Fruit fly (Drosophila melanogaster) whole organism, pupa: ENCODE data around the gene Cdc37.

Experiments used
- CG10348 ChIP-seq: fragments of 200-800 bp; sonication (Bioruptor generic); IDR thresholded peaks from 2 replicates; pipeline ENCODE4 v1.3.6; 2022; ENCODE audit warnings: missing biosample characterization, missing genetic modification characterization
- CG12605 ChIP-seq: fragments of 200-800 bp; sonication (Bioruptor generic); IDR thresholded peaks from 2 replicates; pipeline ENCODE4 v1.3.6; 2022; ENCODE audit warnings: missing biosample characterization, missing genetic modification characterization
- CG13204 ChIP-seq: fragments of 200-800 bp; sonication (Bioruptor generic); optimal IDR thresholded peaks from 2 replicates; lab custom pipeline; 2018; ENCODE audit warnings: missing biosample characterization, mild to moderate bottlenecking, missing genetic modification characterization, moderate library complexity
- CG14655 ChIP-seq: fragments of 200-800 bp; sonication (Bioruptor generic); optimal IDR thresholded peaks from 3 replicates; lab custom pipeline; 2017; ENCODE audit warnings: mild to moderate bottlenecking, missing biosample characterization, missing genetic modification reagents, missing genetic modification characterization
- CG15710 ChIP-seq: fragments of 200-800 bp; sonication (Bioruptor generic); optimal IDR thresholded peaks from 2 replicates; lab custom pipeline; 2018; ENCODE audit warnings: missing biosample characterization, mild to moderate bottlenecking, missing genetic modification characterization, moderate library complexity
- CG17806 ChIP-seq: fragments of 200-800 bp; sonication (Bioruptor generic); optimal IDR thresholded peaks from 2 replicates; lab custom pipeline; 2018; ENCODE audit warnings: missing biosample characterization, mild to moderate bottlenecking, missing genetic modification characterization, moderate library complexity
- CG32121 ChIP-seq: fragments of 200-800 bp; sonication (Bioruptor generic); IDR thresholded peaks from 2 replicates; pipeline ENCODE4 v1.3.6; 2022; ENCODE audit warnings: missing biosample characterization, missing genetic modification characterization
- CG34367 ChIP-seq: fragments of 200-800 bp; sonication (Bioruptor generic); optimal IDR thresholded peaks from 2 replicates; lab custom pipeline; 2018; ENCODE audit warnings: missing biosample characterization, mild to moderate bottlenecking, missing genetic modification characterization
- CG4496 ChIP-seq: fragments of 200-800 bp; sonication (Bioruptor generic); IDR thresholded peaks from 3 replicates; pipeline ENCODE4 v1.3.6; 2022; ENCODE audit warnings: missing biosample characterization, missing genetic modification characterization
- CG8159 ChIP-seq: fragments of 200-800 bp; sonication (Bioruptor generic); optimal IDR thresholded peaks from 3 replicates; lab custom pipeline; 2018; ENCODE audit warnings: missing biosample characterization, mild to moderate bottlenecking, missing genetic modification characterization, moderate library complexity
- CG8301 ChIP-seq: fragments of 200-800 bp; sonication (Bioruptor generic); optimal IDR thresholded peaks from 2 replicates; lab custom pipeline; 2018; ENCODE audit warnings: missing biosample characterization, mild to moderate bottlenecking, missing genetic modification characterization
- CG9948 ChIP-seq: fragments of 200-800 bp; sonication (Bioruptor generic); optimal IDR thresholded peaks from 2 replicates; lab custom pipeline; 2018; ENCODE audit warnings: missing biosample characterization, mild to moderate bottlenecking, missing genetic modification characterization, moderate library complexity
- D1 ChIP-seq: fragments of 200-800 bp; sonication (Bioruptor generic); optimal IDR thresholded peaks from 2 replicates; lab custom pipeline; 2018; ENCODE audit warnings: missing biosample characterization, mild to moderate bottlenecking, missing genetic modification characterization, moderate library complexity
- EcR ChIP-seq: fragments of 200-800 bp; sonication (Bioruptor generic); optimal IDR thresholded peaks from 3 replicates; lab custom pipeline; 2019; ENCODE audit warnings: missing biosample characterization, missing genetic modification characterization, mild to moderate bottlenecking, moderate library complexity, missing genetic modification reagents
- Ets98B ChIP-seq: fragments of 200-800 bp; sonication (Bioruptor generic); IDR thresholded peaks from 2 replicates; pipeline ENCODE4 v1.3.6; 2022; ENCODE audit warnings: missing biosample characterization, missing genetic modification characterization
- Pif1A ChIP-seq: fragments of 200-800 bp; sonication (Bioruptor generic); optimal IDR thresholded peaks from 3 replicates; lab custom pipeline; 2016; ENCODE audit warnings: missing biosample characterization, missing genetic modification characterization
- Pif1B ChIP-seq: fragments of 200-800 bp; sonication (Bioruptor generic); optimal IDR thresholded peaks from 3 replicates; lab custom pipeline; 2016; ENCODE audit warnings: missing biosample characterization, missing genetic modification characterization
- Snoo ChIP-seq: fragments of 200-800 bp; sonication (Bioruptor generic); optimal IDR thresholded peaks from 3 replicates; lab custom pipeline; 2017; ENCODE audit warnings: missing biosample characterization, mild to moderate bottlenecking, missing genetic modification characterization, inconsistent platforms
- fd96Ca ChIP-seq: fragments of 200-800 bp; sonication (Bioruptor generic); IDR thresholded peaks from 3 replicates; pipeline ENCODE4 v1.3.6; 2022; ENCODE audit warnings: missing biosample characterization, missing genetic modification characterization
- gl ChIP-seq: fragments of 200-800 bp; sonication (Bioruptor generic); optimal IDR thresholded peaks from 2 replicates; lab custom pipeline; 2018; ENCODE audit warnings: missing biosample characterization, mild to moderate bottlenecking, missing genetic modification characterization
- rn ChIP-seq: fragments of 200-800 bp; sonication (Bioruptor generic); IDR thresholded peaks from 2 replicates; pipeline ENCODE4 v1.3.6; 2022; ENCODE audit warnings: missing biosample characterization, missing genetic modification characterization

Cdc37 gene

dm6 chr3L:1798649-1799048, 3.5 kb downstream of the Cdc37 start, which contains the start of gene Patj:
TSS of gene Patj (plus strand) at chr3L:1798803.
- TF ChIP-seq EcR (peak; percentile 17), CG12605 (no peak)

DNA sequence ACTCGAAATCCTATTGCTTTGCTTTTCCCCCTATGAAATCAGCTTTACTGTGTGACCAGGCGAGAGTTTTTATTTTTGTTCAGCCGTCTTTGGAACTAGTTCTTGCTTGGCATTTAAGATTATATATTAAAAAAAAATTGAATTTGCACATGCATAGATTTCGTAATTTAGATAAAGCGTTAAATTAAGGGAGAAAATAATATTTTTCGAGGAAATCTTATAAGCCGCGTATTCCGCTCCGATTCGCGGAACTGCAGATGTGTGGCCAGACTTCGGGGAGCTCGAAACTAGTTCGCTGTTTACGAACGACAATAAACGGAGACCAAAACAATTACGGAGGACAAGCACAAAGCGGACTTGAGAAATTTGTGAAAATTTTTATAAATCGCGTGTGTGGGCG, 7.6 kb downstream of the Cdc37 start, which contains the start of the genes JTBR and CG42676:
TSS of gene JTBR (minus strand) at position 55 of the 400 bp plus-strand sequence.
TSS of gene CG42676 (plus strand) at position 306 of the 400 bp plus-strand sequence.
- TF ChIP-seq fd96Ca (GFP tag; lab: Robert Waterston, UW) (no peak), EcR (peak; percentile 5), CG34367 (tag; lab: Kevin White, UChicago) (no peak)

- peak; percentile 89 for TF ChIP-seq Pif1B (GFP tag; lab: Kevin White, UChicago)
- no peak for TF ChIP-seq CG14655 (GFP tag; lab: Kevin White, UChicago)
- TF ChIP-seq rn (GFP tag; lab: Robert Waterston, UW), result peak; percentile 83
- peak; percentile 78 for TF ChIP-seq CG9948 (tag; lab: Kevin White, UChicago)
- TF ChIP-seq CG10348 (GFP tag; lab: Robert Waterston, UW), result peak; percentile 68
- no peak for TF ChIP-seq Pif1A (GFP tag; lab: Kevin White, UChicago)
- peak; percentile 94 for TF ChIP-seq CG4496 (GFP tag; lab: Robert Waterston, UW)
- TF ChIP-seq fd96Ca (GFP tag; lab: Robert Waterston, UW), result peak; percentile 95
- no peak for TF ChIP-seq D1 (tag; lab: Kevin White, UChicago)
- peak; percentile 86 for TF ChIP-seq CG34367 (tag; lab: Kevin White, UChicago)
- peak; percentile 92 for TF ChIP-seq Ets98B (GFP tag; lab: Robert Waterston, UW)
- peak; percentile 86 for TF ChIP-seq CG8159 (tag; lab: Kevin White, UChicago)
- TF ChIP-seq gl (tag; lab: Kevin White, UChicago), result peak; percentile 79
- TF ChIP-seq CG13204, result no peak
- TF ChIP-seq CG15710 (tag; lab: Kevin White, UChicago), result peak; percentile 85
- TF ChIP-seq EcR, result no peak
- peak; percentile 60 for TF ChIP-seq Snoo (tag; lab: Kevin White, UChicago)
- peak; percentile 85 for TF ChIP-seq CG32121
- TF ChIP-seq CG12605, result peak; percentile 82
- peak; percentile 87 for TF ChIP-seq CG17806 (tag; lab: Kevin White, UChicago)
- peak; percentile 78 for TF ChIP-seq CG8301 (tag; lab: Kevin White, UChicago)
- TF ChIP-seq, all 21 proteins: peak for 16
Observed at dm6 chr3L:1808631-1809030, 13.4 kb downstream of the Cdc37 start.

DNA sequence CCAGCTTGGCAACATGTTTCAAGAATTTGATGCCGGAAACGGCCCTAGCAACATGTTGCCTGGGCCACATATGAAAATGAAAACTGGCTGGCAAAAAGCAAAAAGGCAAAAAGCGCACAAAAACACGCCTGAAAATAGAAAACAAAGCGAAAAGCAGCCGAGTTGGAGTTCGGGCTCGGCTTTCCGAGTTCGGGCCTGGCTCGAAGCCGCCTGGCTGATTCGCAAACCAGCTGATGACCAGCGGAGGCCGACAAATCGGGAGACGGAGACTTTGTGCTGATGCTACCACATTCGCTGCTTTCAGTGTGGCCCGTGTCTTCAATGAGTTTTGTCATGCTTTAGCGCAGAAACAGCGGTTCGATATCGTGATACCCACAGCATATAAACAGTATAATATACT, 15.1 kb downstream of the Cdc37 start, which contains the start of gene GV1:
TSS of gene GV1 (plus strand) at position 301 of the 400 bp plus-strand sequence.
- TF ChIP-seq CG8159 (tag; lab: Kevin White, UChicago), result peak; percentile 80
- peak; percentile 78 for TF ChIP-seq Pif1A (GFP tag; lab: Kevin White, UChicago)
- TF ChIP-seq CG14655 (GFP tag; lab: Kevin White, UChicago), result peak; percentile 70
- TF ChIP-seq rn (GFP tag; lab: Robert Waterston, UW), result no peak
- TF ChIP-seq gl (tag; lab: Kevin White, UChicago), result peak; percentile 95
- peak; percentile 77 for TF ChIP-seq EcR
- peak; percentile 83 for TF ChIP-seq CG34367 (tag; lab: Kevin White, UChicago)
- peak; percentile 80 for TF ChIP-seq Ets98B (GFP tag; lab: Robert Waterston, UW)
- peak; percentile 72 for TF ChIP-seq CG17806 (tag; lab: Kevin White, UChicago)
- TF ChIP-seq CG4496 (GFP tag; lab: Robert Waterston, UW), result peak; percentile 88
- peak; percentile 48 for TF ChIP-seq Snoo (tag; lab: Kevin White, UChicago)
- no peak for TF ChIP-seq CG10348 (GFP tag; lab: Robert Waterston, UW)
- TF ChIP-seq CG9948 (tag; lab: Kevin White, UChicago), result peak; percentile 52
- peak; percentile 95 for TF ChIP-seq CG13204
- TF ChIP-seq CG12605, result peak; percentile 96
- TF ChIP-seq D1 (tag; lab: Kevin White, UChicago), result peak; percentile 8
- TF ChIP-seq CG15710 (tag; lab: Kevin White, UChicago), result peak; percentile 82
- peak; percentile 73 for TF ChIP-seq Pif1B (GFP tag; lab: Kevin White, UChicago)
- TF ChIP-seq CG8301 (tag; lab: Kevin White, UChicago), result peak; percentile 69
- TF ChIP-seq fd96Ca (GFP tag; lab: Robert Waterston, UW), result peak; percentile 72; the same call in 2 of the 3 replicates
- TF ChIP-seq CG32121, result peak; percentile 71

- TF ChIP-seq EcR (peak; percentile 83), rn (GFP tag; lab: Robert Waterston, UW) (no peak), CG8159 (tag; lab: Kevin White, UChicago) (no peak), Snoo (tag; lab: Kevin White, UChicago) (no peak), CG8301 (tag; lab: Kevin White, UChicago) (no peak), CG15710 (tag; lab: Kevin White, UChicago) (no peak)
Observed at dm6 chr3L:1816614-1817013, 21.4 kb downstream of the Cdc37 start.

DNA sequence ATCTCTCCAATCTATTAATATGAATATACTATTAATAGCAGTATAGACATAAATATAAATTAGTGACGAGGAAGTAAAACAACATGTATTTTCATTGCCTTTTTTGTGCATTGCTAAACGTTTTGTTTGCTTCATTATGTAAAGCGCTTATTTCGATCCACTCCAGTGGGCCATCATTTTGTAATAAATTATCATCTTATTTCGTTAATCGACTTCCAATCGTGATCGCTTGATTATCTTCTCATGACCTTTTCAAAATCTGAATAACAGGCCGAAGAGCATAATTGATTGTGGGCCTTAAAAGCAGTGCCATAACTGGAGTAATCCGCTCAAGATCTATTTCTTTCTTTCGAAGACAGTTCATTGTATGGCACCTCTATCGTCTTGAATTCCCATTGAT, 22.2 kb downstream of the Cdc37 start:
- TF ChIP-seq CG17806 (tag; lab: Kevin White, UChicago) (no peak), CG14655 (GFP tag; lab: Kevin White, UChicago) (no peak), gl (tag; lab: Kevin White, UChicago) (no peak), CG8301 (tag; lab: Kevin White, UChicago) (no peak), CG9948 (tag; lab: Kevin White, UChicago) (no peak)
